Fruit fly (Drosophila melanogaster): ENCODE measurements around the gene CG18766.

The CG18766 gene

dm6 chr3R:27240967-27241366 is 4.1 kb downstream of the CG18766 start, which contains the start of gene CG17991:
Gene CG17991 (plus strand): TSS chr3R:27241267.
- TF ChIP-seq net (GFP tag; optimal IDR thresholded peaks at IDR 0.05) (no peak), CG3919 (GFP tag; optimal IDR thresholded peaks at IDR 0.05) (no peak), achi (GFP tag; optimal IDR thresholded peaks at IDR 0.05) (no peak), Blimp-1 (GFP tag; optimal IDR thresholded peaks at IDR 0.05) (no peak), esn (GFP tag; optimal IDR thresholded peaks at IDR 0.05) (no peak), CG11294 (GFP tag; IDR thresholded peaks at IDR 0.05) (no peak), Gug (GFP tag; IDR thresholded peaks at IDR 0.05) (no peak), topi (GFP tag; optimal IDR thresholded peaks at IDR 0.05) (no peak), dac (GFP tag; optimal IDR thresholded peaks at IDR 0.05) (no peak), Hr4 (GFP tag; optimal IDR thresholded peaks at IDR 0.05) (no peak), Ets96B (tag; optimal IDR thresholded peaks at IDR 0.05) (no peak), ss (GFP tag; optimal IDR thresholded peaks at IDR 0.05) (no peak), CG6792 (GFP tag; optimal IDR thresholded peaks at IDR 0.05) (no peak), CG34406 (GFP tag; optimal IDR thresholded peaks at IDR 0.05) (no peak), pdm3 (GFP tag; optimal IDR thresholded peaks at IDR 0.05) (no peak), CG9139 (GFP tag; optimal IDR thresholded peaks at IDR 0.05) (no peak), dsx (GFP tag; optimal IDR thresholded peaks at IDR 0.05; ENCODE audit: poor library complexity, severe bottlenecking) (no peak), fd59A (GFP tag; optimal IDR thresholded peaks at IDR 0.05) (no peak)

- TF ChIP-seq fkh (GFP tag; optimal IDR thresholded peaks at IDR 0.05) (peak; percentile 95), esn (GFP tag; optimal IDR thresholded peaks at IDR 0.05) (peak; percentile 0), CG1621 (tag; optimal IDR thresholded peaks at IDR 0.05) (peak; percentile 37), CG34406 (GFP tag; optimal IDR thresholded peaks at IDR 0.05) (no peak)
These were observed 6.4 kb downstream of the CG18766 start, which contains the start of the genes CG31064 and PolA2 for dm6 chr3R:27238438-27239301. Gene CG31064 (minus strand): TSS chr3R:27239085. Gene PolA2 (plus strand): TSS chr3R:27239163.

DNA sequence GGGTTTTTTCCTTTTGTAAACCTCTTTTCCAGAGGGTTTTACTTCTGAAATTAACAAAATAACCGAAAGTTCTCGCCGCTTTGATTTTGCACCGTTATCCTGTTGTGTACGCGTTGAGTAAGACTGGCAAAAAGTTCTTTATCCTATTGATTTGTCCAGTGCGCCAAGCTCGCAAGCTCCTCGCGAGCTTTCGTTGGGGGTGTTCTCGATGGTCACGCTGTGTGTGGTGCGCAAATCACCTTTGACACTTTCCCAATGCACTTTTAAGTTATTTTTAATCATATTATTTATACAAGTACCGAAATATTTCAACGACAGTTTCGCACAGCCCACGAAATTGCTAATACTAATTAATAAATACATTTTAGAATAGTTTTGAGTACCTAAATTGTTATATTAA is 7.1 kb downstream of the CG18766 start:
- TF ChIP-seq svp (GFP tag) (peak; percentile 73), CG8319 (GFP tag; optimal IDR thresholded peaks at IDR 0.05) (no peak)

DNA sequence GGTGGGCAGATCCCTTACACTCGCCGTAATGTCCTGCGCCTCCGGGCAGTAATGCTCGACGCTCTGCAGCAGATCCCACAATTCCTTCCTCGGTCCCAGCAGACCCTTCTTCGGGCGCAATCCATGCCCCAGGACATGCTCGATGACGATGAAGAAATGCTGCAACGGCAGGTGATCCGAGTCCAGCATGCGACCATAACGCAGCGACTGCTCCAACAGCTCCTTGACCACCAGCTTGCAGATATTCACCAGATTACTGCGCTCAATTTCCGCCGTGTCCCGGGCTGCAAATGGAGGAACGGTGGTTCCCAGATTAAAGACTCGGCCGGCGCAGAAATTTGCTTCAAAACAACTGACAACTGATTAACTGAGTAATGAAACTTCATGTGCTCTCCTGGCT is 11.7 kb downstream of the CG18766 start, which contains the start of gene CG31068:
Gene CG31068, plus strand, starts transcription at position 301 of the 400 bp plus-strand sequence.
- no peak for TF ChIP-seq Ets96B (tag; optimal IDR thresholded peaks at IDR 0.05)

dm6 chr3R:27229368-27229767 is 15.7 kb downstream of the CG18766 start, which contains the start of gene CG42814:
Gene CG42814 (minus strand): TSS chr3R:27229468.
- TF ChIP-seq Met (GFP tag; optimal IDR thresholded peaks at IDR 0.05) (no peak), Hr4 (GFP tag; optimal IDR thresholded peaks at IDR 0.05) (no peak), CG8319 (GFP tag; optimal IDR thresholded peaks at IDR 0.05) (no peak), CG11902 (GFP tag; optimal IDR thresholded peaks at IDR 0.05) (no peak), Sox14 (GFP tag; optimal IDR thresholded peaks at IDR 0.05) (no peak), fd85E (GFP tag; optimal IDR thresholded peaks at IDR 0.05) (no peak), cyc (GFP tag; optimal IDR thresholded peaks at IDR 0.05) (no peak), CG6808 (GFP tag; optimal IDR thresholded peaks at IDR 0.05) (no peak), CG10669 (GFP tag; optimal IDR thresholded peaks at IDR 0.05) (no peak), pdm3 (GFP tag; optimal IDR thresholded peaks at IDR 0.05) (no peak)

DNA sequence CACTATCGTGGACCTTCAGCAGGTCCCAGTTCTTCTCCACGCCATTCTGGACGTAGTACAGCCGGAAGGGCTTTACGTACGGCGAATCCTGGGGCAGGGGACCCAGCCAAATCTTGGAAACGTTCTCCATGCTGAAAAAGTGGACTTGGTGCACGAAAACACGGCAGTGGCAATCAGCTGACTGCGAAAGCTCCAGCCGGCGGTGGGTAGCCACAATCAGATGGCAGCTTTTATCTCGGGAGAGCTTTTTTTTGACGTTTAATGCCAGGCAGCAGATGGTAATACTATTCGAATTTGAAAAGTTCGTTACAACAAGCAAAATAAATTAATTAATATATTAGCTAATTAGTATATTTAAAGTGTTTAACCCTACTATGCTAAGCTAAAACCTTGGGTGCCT is 16.7 kb downstream of the CG18766 start, which contains the start of gene CG42813:
Gene CG42813, minus strand, starts transcription at position 220 of the 400 bp plus-strand sequence.
- TF ChIP-seq CG1621 (tag; optimal IDR thresholded peaks at IDR 0.05) = peak; percentile 32
- no peak for TF ChIP-seq svp (GFP tag)

Data from whole organism, prepupa.